Worm (Caenorhabditis elegans) whole organism, late embryonic: ENCODE measurements around the gene vha-12.
A peak's percentile ranks its signal among the peaks of the same experiment; 100 is the strongest.

Source experiments
- C08G9.2 ChIP-seq: sonication (generic microtip); optimal IDR thresholded peaks from 2 replicates; lab custom pipeline; 2016; ENCODE audit warnings: mild to moderate bottlenecking, missing genetic modification characterization, moderate library complexity, missing compliant biosample characterization
- C38D4.7 ChIP-seq: fragments of 200-800 bp; sonication (Bioruptor generic); optimal IDR thresholded peaks from 2 replicates; lab custom pipeline; 2018; ENCODE audit warnings: mild to moderate bottlenecking, missing genetic modification characterization, moderate library complexity, missing compliant biosample characterization
- K09A11.1 ChIP-seq: sonication (generic microtip); optimal IDR thresholded peaks from 2 replicates; lab custom pipeline; 2017; ENCODE audit warnings: antibody characterized with exemption, mild to moderate bottlenecking, missing genetic modification characterization, missing compliant biosample characterization; ENCODE audit not compliant: insufficient read depth
- T23F11.4 ChIP-seq: fragments of 200-800 bp; sonication (Bioruptor generic); optimal IDR thresholded peaks from 2 replicates; lab custom pipeline; 2018; ENCODE audit warnings: mild to moderate bottlenecking, missing genetic modification characterization, missing compliant biosample characterization
- ahr-1 ChIP-seq: sonication (generic microtip); optimal IDR thresholded peaks from 2 replicates; lab custom pipeline; 2016; ENCODE audit warnings: missing genetic modification characterization, missing compliant biosample characterization
- ceh-14 ChIP-seq: sonication (generic microtip); optimal IDR thresholded peaks from 2 replicates; lab custom pipeline; 2016; ENCODE audit warnings: missing genotype, missing genetic modification characterization, missing compliant biosample characterization
- ceh-19 ChIP-seq: fragments of 200-800 bp; sonication (Bioruptor generic); optimal IDR thresholded peaks from 2 replicates; lab custom pipeline; 2018; ENCODE audit warnings: mild to moderate bottlenecking, missing genetic modification characterization, missing compliant biosample characterization
- ceh-2 ChIP-seq: sonication (generic microtip); optimal IDR thresholded peaks from 2 replicates; lab custom pipeline; 2016; ENCODE audit warnings: missing genotype, missing genetic modification characterization, missing compliant biosample characterization
- ceh-22 ChIP-seq: sonication (generic microtip); optimal IDR thresholded peaks from 2 replicates; lab custom pipeline; 2017; ENCODE audit warnings: missing biosample characterization, missing genetic modification characterization
- ceh-24 ChIP-seq: sonication (generic microtip); optimal IDR thresholded peaks from 2 replicates; lab custom pipeline; 2016; ENCODE audit warnings: mild to moderate bottlenecking, missing genetic modification characterization, missing compliant biosample characterization
- ceh-30 ChIP-seq: fragments of 150-350 bp; optimal IDR thresholded peaks from 2 replicates; lab custom pipeline; 2014; ENCODE audit warnings: missing biosample characterization, missing genetic modification characterization
- ceh-34 ChIP-seq: sonication (generic microtip); optimal IDR thresholded peaks from 2 replicates; lab custom pipeline; 2016; ENCODE audit warnings: mild to moderate bottlenecking, missing genetic modification characterization, missing compliant biosample characterization
- ceh-45 ChIP-seq: fragments of 200-800 bp; sonication (Bioruptor generic); IDR thresholded peaks from 2 replicates; pipeline ENCODE4 v1.3.6; 2022; ENCODE audit warnings: missing genetic modification reagents, missing genetic modification characterization, missing compliant biosample characterization
- ceh-48 ChIP-seq: sonication (generic microtip); optimal IDR thresholded peaks from 2 replicates; lab custom pipeline; 2016; ENCODE audit warnings: missing genetic modification characterization, inconsistent platforms, missing compliant biosample characterization
- ceh-6 ChIP-seq: fragments of 200-800 bp; sonication (Bioruptor generic); optimal IDR thresholded peaks from 2 replicates; lab custom pipeline; 2018; ENCODE audit warnings: mild to moderate bottlenecking, missing genetic modification characterization, missing compliant biosample characterization
- che-1 ChIP-seq: sonication (generic microtip); optimal IDR thresholded peaks from 2 replicates; lab custom pipeline; 2016; ENCODE audit warnings: mild to moderate bottlenecking, missing genetic modification characterization, missing compliant biosample characterization
- dmd-4 ChIP-seq: sonication (generic microtip); optimal IDR thresholded peaks from 2 replicates; lab custom pipeline; 2016; ENCODE audit warnings: borderline replicate concordance, missing genetic modification characterization, missing compliant biosample characterization
- dve-1 ChIP-seq: sonication (generic microtip); optimal IDR thresholded peaks from 2 replicates; lab custom pipeline; 2017; ENCODE audit warnings: antibody characterized with exemption, mild to moderate bottlenecking, missing genetic modification characterization, missing compliant biosample characterization
- ets-4 ChIP-seq: sonication (generic microtip); optimal IDR thresholded peaks from 2 replicates; lab custom pipeline; 2016; ENCODE audit warnings: missing genetic modification characterization, missing compliant biosample characterization
- fax-1 ChIP-seq: sonication (generic microtip); optimal IDR thresholded peaks from 2 replicates; lab custom pipeline; 2016; ENCODE audit warnings: missing genotype, missing genetic modification characterization, missing compliant biosample characterization
- fkh-10 ChIP-seq: fragments of 150-350 bp; optimal IDR thresholded peaks from 2 replicates; lab custom pipeline; 2014; ENCODE audit warnings: missing biosample characterization, missing genetic modification reagents, missing genetic modification characterization
- fkh-6 ChIP-seq: sonication (generic microtip); optimal IDR thresholded peaks from 2 replicates; lab custom pipeline; 2016; ENCODE audit warnings: missing genetic modification characterization, missing compliant biosample characterization
- gmeb-2 ChIP-seq: sonication (generic microtip); optimal IDR thresholded peaks from 2 replicates; lab custom pipeline; 2016; ENCODE audit warnings: missing genetic modification characterization, inconsistent platforms, missing compliant biosample characterization
- hlh-13 ChIP-seq: fragments of 200-800 bp; sonication (Bioruptor generic); optimal IDR thresholded peaks from 2 replicates; lab custom pipeline; 2018; ENCODE audit warnings: mild to moderate bottlenecking, missing genetic modification characterization, missing compliant biosample characterization
- hlh-15 ChIP-seq: sonication (generic microtip); optimal IDR thresholded peaks from 2 replicates; lab custom pipeline; 2016; ENCODE audit warnings: missing genetic modification characterization, missing compliant biosample characterization
- hlh-8 ChIP-seq: sonication (generic microtip); optimal IDR thresholded peaks from 2 replicates; lab custom pipeline; 2016; ENCODE audit warnings: missing genotype, missing genetic modification characterization, missing compliant biosample characterization
- lim-6 ChIP-seq: sonication (generic microtip); optimal IDR thresholded peaks from 2 replicates; lab custom pipeline; 2016; ENCODE audit warnings: missing genetic modification characterization, missing compliant biosample characterization
- lin-11 ChIP-seq: fragments of 200-800 bp; sonication (Bioruptor generic); optimal IDR thresholded peaks from 2 replicates; lab custom pipeline; 2018; ENCODE audit warnings: mild to moderate bottlenecking, missing genetic modification characterization, missing compliant biosample characterization
- madf-2 ChIP-seq: sonication (generic microtip); optimal IDR thresholded peaks from 2 replicates; lab custom pipeline; 2017; ENCODE audit warnings: missing genetic modification characterization, missing compliant biosample characterization
- mec-3 ChIP-seq: sonication (generic microtip); optimal IDR thresholded peaks from 2 replicates; lab custom pipeline; 2016; ENCODE audit warnings: borderline replicate concordance, missing genetic modification characterization, missing compliant biosample characterization
- nfya-1 ChIP-seq: sonication (generic microtip); optimal IDR thresholded peaks from 2 replicates; lab custom pipeline; 2017; ENCODE audit warnings: missing genetic modification characterization, mild to moderate bottlenecking, missing compliant biosample characterization, antibody characterized with exemption, moderate library complexity
- nhr-11 ChIP-seq: fragments of 150-350 bp; optimal IDR thresholded peaks from 2 replicates; lab custom pipeline; 2014; ENCODE audit warnings: missing biosample characterization, missing genetic modification characterization
- nhr-232 ChIP-seq: sonication (generic microtip); optimal IDR thresholded peaks from 2 replicates; lab custom pipeline; 2016; ENCODE audit warnings: missing genetic modification characterization, missing compliant biosample characterization
- npax-4 ChIP-seq: sonication (generic microtip); optimal IDR thresholded peaks from 2 replicates; lab custom pipeline; 2016; ENCODE audit warnings: missing genetic modification characterization, missing compliant biosample characterization
- odd-2 ChIP-seq: sonication (generic microtip); optimal IDR thresholded peaks from 2 replicates; lab custom pipeline; 2017; ENCODE audit warnings: antibody characterized with exemption, mild to moderate bottlenecking, missing genetic modification characterization, missing compliant biosample characterization
- pag-3 ChIP-seq: sonication (generic microtip); optimal IDR thresholded peaks from 2 replicates; lab custom pipeline; 2016; ENCODE audit warnings: missing compliant biosample characterization, missing genetic modification characterization, borderline replicate concordance
- pax-1 ChIP-seq: fragments of 150-350 bp; optimal IDR thresholded peaks from 2 replicates; lab custom pipeline; 2014; ENCODE audit warnings: missing biosample characterization, missing genetic modification characterization
- pha-2 ChIP-seq: sonication (generic microtip); optimal IDR thresholded peaks from 2 replicates; lab custom pipeline; 2017; ENCODE audit warnings: mild to moderate bottlenecking, missing genetic modification characterization, missing compliant biosample characterization
- pqm-1 ChIP-seq: sonication (generic microtip); optimal IDR thresholded peaks from 2 replicates; lab custom pipeline; 2016; ENCODE audit warnings: missing genetic modification characterization, missing compliant biosample characterization
- ref-2 ChIP-seq: sonication (generic microtip); optimal IDR thresholded peaks from 2 replicates; lab custom pipeline; 2016; ENCODE audit warnings: missing genetic modification characterization, missing compliant biosample characterization
- rnt-1 ChIP-seq: sonication (generic microtip); optimal IDR thresholded peaks from 2 replicates; lab custom pipeline; 2016; ENCODE audit warnings: missing genetic modification characterization, missing compliant biosample characterization
- sdc-2 ChIP-seq: sonication (generic microtip); optimal IDR thresholded peaks from 2 replicates; lab custom pipeline; 2016; ENCODE audit warnings: missing genotype, missing genetic modification characterization, missing compliant biosample characterization
- sox-4 ChIP-seq: sonication (generic microtip); optimal IDR thresholded peaks from 2 replicates; lab custom pipeline; 2017; ENCODE audit warnings: mild to moderate bottlenecking, missing genetic modification characterization, inconsistent platforms, missing compliant biosample characterization
- syd-9 ChIP-seq: sonication (generic microtip); optimal IDR thresholded peaks from 2 replicates; lab custom pipeline; 2016; ENCODE audit warnings: mild to moderate bottlenecking, missing genetic modification characterization, moderate library complexity, missing compliant biosample characterization
- tbx-2 ChIP-seq: sonication (generic microtip); optimal IDR thresholded peaks from 2 replicates; lab custom pipeline; 2016; ENCODE audit warnings: missing genetic modification characterization, missing compliant biosample characterization
- tbx-7 ChIP-seq: sonication (generic microtip); optimal IDR thresholded peaks from 2 replicates; lab custom pipeline; 2016; ENCODE audit warnings: missing genotype, missing genetic modification characterization, missing compliant biosample characterization
- unc-3 ChIP-seq, 2 experiments: fragments of 200-800 bp in 1 of 2; sonication (Bioruptor generic) in 1 of 2; sonication (generic microtip) in 1 of 2; conservative IDR thresholded peaks in 1 of 2; optimal IDR thresholded peaks in 1 of 2; 2 replicates each; pipeline versions ENCODE4 v1.3.6 to Lab custom; 2016 to 2022; ENCODE audit warnings: missing compliant biosample characterization in 2 of 2, missing genetic modification characterization in 2 of 2, missing genetic modification reagents in 1 of 2
- unc-42 ChIP-seq: sonication (generic microtip); optimal IDR thresholded peaks from 2 replicates; lab custom pipeline; 2016; ENCODE audit warnings: missing genotype, missing genetic modification characterization, missing compliant biosample characterization
- unc-55 ChIP-seq: sonication (generic microtip); optimal IDR thresholded peaks from 2 replicates; lab custom pipeline; 2017; ENCODE audit warnings: missing biosample characterization, missing genetic modification reagents, missing genetic modification characterization
- unc-86 ChIP-seq: sonication (generic microtip); optimal IDR thresholded peaks from 2 replicates; lab custom pipeline; 2016; ENCODE audit warnings: missing genetic modification characterization, missing compliant biosample characterization
- zip-5 ChIP-seq: sonication (generic microtip); optimal IDR thresholded peaks from 2 replicates; lab custom pipeline; 2016; ENCODE audit warnings: missing genetic modification characterization, missing compliant biosample characterization
- ztf-16 ChIP-seq: sonication (generic microtip); optimal IDR thresholded peaks from 2 replicates; lab custom pipeline; 2017; ENCODE audit warnings: missing genetic modification characterization, missing compliant biosample characterization

Gene vha-12

ce11 chrX:4209131-4209530 lies 18.2 kb downstream of the vha-12 start:
- peak; percentile 67 for TF ChIP-seq madf-2 (tag; lab: Kevin White, UChicago)
- TF ChIP-seq rnt-1 (tag; lab: Kevin White, UChicago), result peak; percentile 94
- peak; percentile 32 for TF ChIP-seq ahr-1
- TF ChIP-seq tbx-7 (tag; lab: Kevin White, UChicago), result peak; percentile 66
- no peak for TF ChIP-seq ceh-24
- peak; percentile 94 for TF ChIP-seq ceh-48
- peak; percentile 73 for TF ChIP-seq ztf-16 (tag; lab: Kevin White, UChicago)
- TF ChIP-seq ets-4 (tag; lab: Kevin White, UChicago), result peak; percentile 52
- peak; percentile 6 for TF ChIP-seq fax-1 (tag; lab: Kevin White, UChicago)
- TF ChIP-seq dve-1 (tag; lab: Kevin White, UChicago), result peak; percentile 95
- peak; percentile 98 for TF ChIP-seq nfya-1 (tag; lab: Kevin White, UChicago)
- TF ChIP-seq ceh-34 (tag; lab: Kevin White, UChicago), result peak; percentile 97
- TF ChIP-seq ref-2, result peak; percentile 97
- no peak for TF ChIP-seq mec-3 (tag; lab: Kevin White, UChicago)
- peak; percentile 73 for TF ChIP-seq sox-4 (tag; lab: Kevin White, UChicago)
- no peak for TF ChIP-seq nhr-11 (tag; lab: Kevin White, UChicago)
- TF ChIP-seq C38D4.7 (GFP tag; lab: Kevin White, UChicago), result peak; percentile 40
- TF ChIP-seq gmeb-2 (tag; lab: Kevin White, UChicago), result peak; percentile 63
- peak; percentile 91 for TF ChIP-seq ceh-14 (tag; lab: Kevin White, UChicago)
- TF ChIP-seq hlh-8 (tag; lab: Kevin White, UChicago), result peak; percentile 79
- peak; percentile 42 for TF ChIP-seq lim-6
- TF ChIP-seq C08G9.2 (tag; lab: Kevin White, UChicago), result peak; percentile 78
- peak; percentile 36 for TF ChIP-seq odd-2 (tag; lab: Kevin White, UChicago)
- TF ChIP-seq unc-42 (tag; lab: Kevin White, UChicago), result peak; percentile 95
- TF ChIP-seq tbx-2 (tag; lab: Kevin White, UChicago), result peak; percentile 95
- peak; percentile 65 for TF ChIP-seq hlh-13 (GFP tag; lab: Kevin White, UChicago)
- peak; percentile 100 for TF ChIP-seq sdc-2 (tag; lab: Kevin White, UChicago)
- TF ChIP-seq pax-1 (tag; lab: Kevin White, UChicago), result peak; percentile 83
- peak; percentile 85 for TF ChIP-seq K09A11.1
- peak; percentile 90 for TF ChIP-seq unc-86
- TF ChIP-seq zip-5 (tag; lab: Kevin White, UChicago), result no peak
- peak; percentile 75 for TF ChIP-seq ceh-45 (GFP tag; lab: Robert Waterston, UW)
- peak; percentile 41 for TF ChIP-seq npax-4 (tag; lab: Kevin White, UChicago)
- peak; percentile 66 for TF ChIP-seq pha-2 (tag; lab: Kevin White, UChicago)
- peak; percentile 71 for TF ChIP-seq ceh-19 (GFP tag; lab: Kevin White, UChicago)
- no peak for TF ChIP-seq pag-3 (tag; lab: Kevin White, UChicago)
- TF ChIP-seq unc-3 (GFP tag; conservative IDR thresholded peaks at IDR 0.05; lab: Robert Waterston, UW), result peak; percentile 68
- peak; percentile 81 for TF ChIP-seq unc-3 (tag; optimal IDR thresholded peaks at IDR 0.05; lab: Kevin White, UChicago)
- peak; percentile 67 for TF ChIP-seq T23F11.4 (GFP tag; lab: Kevin White, UChicago)
- TF ChIP-seq che-1, result peak; percentile 55
- no peak for TF ChIP-seq fkh-6 (tag; lab: Kevin White, UChicago)
- peak; percentile 70 for TF ChIP-seq ceh-6
- peak; percentile 89 for TF ChIP-seq ceh-2 (tag; lab: Kevin White, UChicago)
- peak; percentile 68 for TF ChIP-seq fkh-10
- peak; percentile 82 for TF ChIP-seq unc-55
- peak; percentile 76 for TF ChIP-seq dmd-4 (tag; lab: Kevin White, UChicago)
- peak; percentile 37 for TF ChIP-seq pqm-1 (tag; lab: Kevin White, UChicago)
- peak; percentile 83 for TF ChIP-seq syd-9
- peak; percentile 16 for TF ChIP-seq hlh-15 (tag; lab: Kevin White, UChicago)
- TF ChIP-seq ceh-22, result peak; percentile 82
- TF ChIP-seq lin-11, result peak; percentile 55
- TF ChIP-seq nhr-232 (tag; lab: Kevin White, UChicago), result no peak
- peak; percentile 78 for TF ChIP-seq ceh-30 (tag; lab: Kevin White, UChicago)
